Fruit fly (Drosophila melanogaster) whole organism, pupa: ENCODE data around the gene Aldh.

Experiments used
- CG10348 ChIP-seq: fragments of 200-800 bp; sonication (Bioruptor generic); IDR thresholded peaks from 2 replicates; pipeline ENCODE4 v1.3.6; 2022; ENCODE audit warnings: missing biosample characterization, missing genetic modification characterization
- CG12605 ChIP-seq: fragments of 200-800 bp; sonication (Bioruptor generic); IDR thresholded peaks from 2 replicates; pipeline ENCODE4 v1.3.6; 2022; ENCODE audit warnings: missing biosample characterization, missing genetic modification characterization
- CG13204 ChIP-seq: fragments of 200-800 bp; sonication (Bioruptor generic); optimal IDR thresholded peaks from 2 replicates; lab custom pipeline; 2018; ENCODE audit warnings: missing biosample characterization, mild to moderate bottlenecking, missing genetic modification characterization, moderate library complexity
- CG14655 ChIP-seq: fragments of 200-800 bp; sonication (Bioruptor generic); optimal IDR thresholded peaks from 3 replicates; lab custom pipeline; 2017; ENCODE audit warnings: mild to moderate bottlenecking, missing biosample characterization, missing genetic modification reagents, missing genetic modification characterization
- CG15710 ChIP-seq: fragments of 200-800 bp; sonication (Bioruptor generic); optimal IDR thresholded peaks from 2 replicates; lab custom pipeline; 2018; ENCODE audit warnings: missing biosample characterization, mild to moderate bottlenecking, missing genetic modification characterization, moderate library complexity
- CG17806 ChIP-seq: fragments of 200-800 bp; sonication (Bioruptor generic); optimal IDR thresholded peaks from 2 replicates; lab custom pipeline; 2018; ENCODE audit warnings: missing biosample characterization, mild to moderate bottlenecking, missing genetic modification characterization, moderate library complexity
- CG32121 ChIP-seq: fragments of 200-800 bp; sonication (Bioruptor generic); IDR thresholded peaks from 2 replicates; pipeline ENCODE4 v1.3.6; 2022; ENCODE audit warnings: missing biosample characterization, missing genetic modification characterization
- CG34367 ChIP-seq: fragments of 200-800 bp; sonication (Bioruptor generic); optimal IDR thresholded peaks from 2 replicates; lab custom pipeline; 2018; ENCODE audit warnings: missing biosample characterization, mild to moderate bottlenecking, missing genetic modification characterization
- CG4496 ChIP-seq: fragments of 200-800 bp; sonication (Bioruptor generic); IDR thresholded peaks from 3 replicates; pipeline ENCODE4 v1.3.6; 2022; ENCODE audit warnings: missing biosample characterization, missing genetic modification characterization
- CG8159 ChIP-seq: fragments of 200-800 bp; sonication (Bioruptor generic); optimal IDR thresholded peaks from 3 replicates; lab custom pipeline; 2018; ENCODE audit warnings: missing biosample characterization, mild to moderate bottlenecking, missing genetic modification characterization, moderate library complexity
- CG8301 ChIP-seq: fragments of 200-800 bp; sonication (Bioruptor generic); optimal IDR thresholded peaks from 2 replicates; lab custom pipeline; 2018; ENCODE audit warnings: missing biosample characterization, mild to moderate bottlenecking, missing genetic modification characterization
- CG9948 ChIP-seq: fragments of 200-800 bp; sonication (Bioruptor generic); optimal IDR thresholded peaks from 2 replicates; lab custom pipeline; 2018; ENCODE audit warnings: missing biosample characterization, mild to moderate bottlenecking, missing genetic modification characterization, moderate library complexity
- D1 ChIP-seq: fragments of 200-800 bp; sonication (Bioruptor generic); optimal IDR thresholded peaks from 2 replicates; lab custom pipeline; 2018; ENCODE audit warnings: missing biosample characterization, mild to moderate bottlenecking, missing genetic modification characterization, moderate library complexity
- EcR ChIP-seq: fragments of 200-800 bp; sonication (Bioruptor generic); optimal IDR thresholded peaks from 3 replicates; lab custom pipeline; 2019; ENCODE audit warnings: missing biosample characterization, missing genetic modification characterization, mild to moderate bottlenecking, moderate library complexity, missing genetic modification reagents
- Ets98B ChIP-seq: fragments of 200-800 bp; sonication (Bioruptor generic); IDR thresholded peaks from 2 replicates; pipeline ENCODE4 v1.3.6; 2022; ENCODE audit warnings: missing biosample characterization, missing genetic modification characterization
- Pif1A ChIP-seq: fragments of 200-800 bp; sonication (Bioruptor generic); optimal IDR thresholded peaks from 3 replicates; lab custom pipeline; 2016; ENCODE audit warnings: missing biosample characterization, missing genetic modification characterization
- Pif1B ChIP-seq: fragments of 200-800 bp; sonication (Bioruptor generic); optimal IDR thresholded peaks from 3 replicates; lab custom pipeline; 2016; ENCODE audit warnings: missing biosample characterization, missing genetic modification characterization
- Snoo ChIP-seq: fragments of 200-800 bp; sonication (Bioruptor generic); optimal IDR thresholded peaks from 3 replicates; lab custom pipeline; 2017; ENCODE audit warnings: missing biosample characterization, mild to moderate bottlenecking, missing genetic modification characterization, inconsistent platforms
- fd96Ca ChIP-seq: fragments of 200-800 bp; sonication (Bioruptor generic); IDR thresholded peaks from 3 replicates; pipeline ENCODE4 v1.3.6; 2022; ENCODE audit warnings: missing biosample characterization, missing genetic modification characterization
- gl ChIP-seq: fragments of 200-800 bp; sonication (Bioruptor generic); optimal IDR thresholded peaks from 2 replicates; lab custom pipeline; 2018; ENCODE audit warnings: missing biosample characterization, mild to moderate bottlenecking, missing genetic modification characterization
- rn ChIP-seq: fragments of 200-800 bp; sonication (Bioruptor generic); IDR thresholded peaks from 2 replicates; pipeline ENCODE4 v1.3.6; 2022; ENCODE audit warnings: missing biosample characterization, missing genetic modification characterization

Gene Aldh

dm6 chr2L:9397888-9398287, 10.7 kb downstream of the Aldh start, which contains the start of gene CG4438:
Gene CG4438 (minus strand): TSS chr2L:9397988.
- TF ChIP-seq Ets98B (GFP tag; lab: Robert Waterston, UW) (no peak), CG15710 (tag; lab: Kevin White, UChicago) (no peak), gl (tag; lab: Kevin White, UChicago) (no peak), CG8301 (tag; lab: Kevin White, UChicago) (no peak), Snoo (tag; lab: Kevin White, UChicago) (no peak), CG9948 (tag; lab: Kevin White, UChicago) (no peak), CG10348 (no peak), fd96Ca (GFP tag; lab: Robert Waterston, UW) (no peak), EcR (GFP tag; lab: Kevin White, UChicago) (no peak), CG12605 (GFP tag; lab: Robert Waterston, UW) (no peak), Pif1A (GFP tag; lab: Kevin White, UChicago) (no peak), CG32121 (no peak), Pif1B (GFP tag; lab: Kevin White, UChicago) (no peak), CG8159 (tag; lab: Kevin White, UChicago) (no peak), CG17806 (tag; lab: Kevin White, UChicago) (no peak), CG34367 (no peak), CG13204 (GFP tag; lab: Kevin White, UChicago) (no peak), CG4496 (GFP tag; lab: Robert Waterston, UW) (no peak), rn (GFP tag; lab: Robert Waterston, UW) (no peak), D1 (no peak)

dm6 chr2L:9400153-9400552, 13.0 kb downstream of the Aldh start:
- TF ChIP-seq CG8159 (tag; lab: Kevin White, UChicago) = peak; percentile 30
- TF ChIP-seq CG10348 = no peak

- TF ChIP-seq Pif1B (GFP tag; lab: Kevin White, UChicago) (no peak), fd96Ca (GFP tag; lab: Robert Waterston, UW) (0 out of 3 replicates have a peak, but pooled peaks have one; percentile 15)
These were observed 27.9 kb downstream of the Aldh start, which contains the start of gene Shawl for dm6 chr2L:9415053-9415452. Gene Shawl (minus strand): TSS chr2L:9415156.

dm6 chr2L:9416244-9416758, 29.1 kb downstream of the Aldh start, which contains the start of gene Mco1:
Gene Mco1 (plus strand): TSS chr2L:9416588.
- TF ChIP-seq fd96Ca (GFP tag; lab: Robert Waterston, UW) (no peak), EcR (GFP tag; lab: Kevin White, UChicago) (no peak), CG13204 (GFP tag; lab: Kevin White, UChicago) (peak; percentile 49), CG14655 (GFP tag; lab: Kevin White, UChicago) (no peak), D1 (no peak), CG10348 (no peak), Pif1A (GFP tag; lab: Kevin White, UChicago) (no peak), CG4496 (GFP tag; lab: Robert Waterston, UW) (peak; percentile 44; the same call in 1 of the 3 replicates), gl (tag; lab: Kevin White, UChicago) (no peak)

dm6 chr2L:9420660-9421059, 33.5 kb downstream of the Aldh start:
- TF ChIP-seq gl (tag; lab: Kevin White, UChicago) (no peak), EcR (GFP tag; lab: Kevin White, UChicago) (no peak), CG8159 (tag; lab: Kevin White, UChicago) (no peak), fd96Ca (GFP tag; lab: Robert Waterston, UW) (no peak), Snoo (tag; lab: Kevin White, UChicago) (no peak)

dm6 chr2L:9421312-9421711, 34.1 kb downstream of the Aldh start:
- no peak for TF ChIP-seq Ets98B (GFP tag; lab: Robert Waterston, UW)
- TF ChIP-seq CG9948 (tag; lab: Kevin White, UChicago) = no peak
- no peak for TF ChIP-seq CG12605 (GFP tag; lab: Robert Waterston, UW)
- TF ChIP-seq CG4496 (GFP tag; lab: Robert Waterston, UW) = no peak
- TF ChIP-seq CG14655 (GFP tag; lab: Kevin White, UChicago) = no peak
- no peak for TF ChIP-seq CG8301 (tag; lab: Kevin White, UChicago)
- TF ChIP-seq CG17806 (tag; lab: Kevin White, UChicago) = no peak
- TF ChIP-seq CG34367 = no peak
- TF ChIP-seq CG15710 (tag; lab: Kevin White, UChicago) = no peak
- no peak for TF ChIP-seq EcR (GFP tag; lab: Kevin White, UChicago)
- no peak for TF ChIP-seq CG10348
- no peak for TF ChIP-seq D1
- TF ChIP-seq fd96Ca (GFP tag; lab: Robert Waterston, UW) = no peak
- TF ChIP-seq Pif1B (GFP tag; lab: Kevin White, UChicago) = no peak
- no peak for TF ChIP-seq gl (tag; lab: Kevin White, UChicago)

- no peak for TF ChIP-seq Ets98B (GFP tag; lab: Robert Waterston, UW)
- no peak for TF ChIP-seq EcR (GFP tag; lab: Kevin White, UChicago)
- TF ChIP-seq CG13204 (GFP tag; lab: Kevin White, UChicago) = no peak
- no peak for TF ChIP-seq Snoo (tag; lab: Kevin White, UChicago)
- no peak for TF ChIP-seq CG4496 (GFP tag; lab: Robert Waterston, UW)
- TF ChIP-seq CG9948 (tag; lab: Kevin White, UChicago) = no peak
- no peak for TF ChIP-seq gl (tag; lab: Kevin White, UChicago)
- no peak for TF ChIP-seq Pif1B (GFP tag; lab: Kevin White, UChicago)
- TF ChIP-seq fd96Ca (GFP tag; lab: Robert Waterston, UW) = no peak
- no peak for TF ChIP-seq rn (GFP tag; lab: Robert Waterston, UW)
- no peak for TF ChIP-seq CG34367
- no peak for TF ChIP-seq CG32121
These were observed 37.0 kb downstream of the Aldh start for dm6 chr2L:9424193-9424592.
